Worm (Caenorhabditis elegans) whole organism, L4 larva: ENCODE data around the gene K01D12.5.

Experiments
- dpl-1 ChIP-seq: fragments of 150-350 bp; optimal IDR thresholded peaks from 2 replicates; lab custom pipeline; 2014; ENCODE audit warnings: missing biosample characterization, missing genetic modification reagents, missing genetic modification characterization
- lin-13 ChIP-seq: fragments of 150-350 bp; optimal IDR thresholded peaks from 2 replicates; lab custom pipeline; 2014; ENCODE audit warnings: missing biosample characterization, missing genetic modification reagents, missing genetic modification characterization
- madf-5 ChIP-seq, 2 experiments: fragments of 200-800 bp; sonication (Bioruptor generic); IDR thresholded peaks; 2 replicates each; pipeline ENCODE4 v1.3.6; 2022; ENCODE audit warnings: missing compliant biosample characterization in 2 of 2, missing genetic modification characterization in 2 of 2
- mdl-1 ChIP-seq, 2 experiments: fragments of 150-350 bp in 1 of 2; sonication (generic microtip) in 1 of 2; optimal IDR thresholded peaks; 2 replicates each; lab custom pipeline; 2014 to 2017; ENCODE audit warnings: missing biosample characterization in 2 of 2, missing genetic modification characterization in 2 of 2
- nhr-11 ChIP-seq: fragments of 150-350 bp; optimal IDR thresholded peaks from 2 replicates; lab custom pipeline; 2014; ENCODE audit warnings: missing biosample characterization, missing genetic modification characterization
- skn-1 ChIP-seq: fragments of 150-350 bp; optimal IDR thresholded peaks from 2 replicates; lab custom pipeline; 2014; ENCODE audit warnings: missing biosample characterization, missing genetic modification characterization
- unc-62 ChIP-seq, 3 experiments: fragments of 150-350 bp in 1 of 3; sonication (generic microtip); optimal IDR thresholded peaks in 2 of 3; peaks in 1 of 3; 1 replicate in 1 of 3; 2 replicates in 2 of 3; lab custom pipeline; 2014 to 2017; ENCODE audit warnings: missing biosample characterization in 3 of 3, missing genetic modification characterization in 3 of 3, missing genetic modification reagents in 3 of 3, missing genotype in 1 of 3

DNA sequence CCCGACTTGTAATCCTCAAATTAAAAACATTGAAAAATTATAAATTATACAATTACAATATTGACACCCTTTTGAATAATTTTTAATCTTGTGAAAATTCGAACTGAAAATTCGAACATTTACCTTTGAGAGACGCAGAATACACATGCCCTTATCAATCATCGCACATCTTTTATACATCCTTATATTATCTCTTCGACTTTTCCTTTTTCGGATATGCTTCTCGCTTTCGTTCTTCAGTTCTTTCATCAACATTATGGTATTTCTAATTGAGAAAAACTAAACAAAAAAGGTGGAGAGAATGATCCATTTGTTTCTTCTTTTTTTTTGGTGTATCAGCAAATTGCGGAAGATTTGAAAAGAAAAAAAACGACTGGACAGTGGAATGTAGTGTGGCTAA, 48.3 kb upstream of the K01D12.5 start:
- TF ChIP-seq dpl-1 (no peak), nhr-11 (tag; lab: Kevin White, UChicago) (no peak), madf-5 (GFP tag; IDR thresholded peaks at IDR 0.05; lab: Robert Waterston, UW) (no peak), unc-62 (GFP tag; optimal IDR thresholded peaks at IDR 0.05 in 1 of 2; lab: Kevin White, UChicago) (no peak), unc-62 (tag; optimal IDR thresholded peaks at IDR 0.05; lab: Kevin White, UChicago) (no peak), lin-13 (GFP tag; lab: Kevin White, UChicago) (no peak), mdl-1 (tag; optimal IDR thresholded peaks at IDR 0.05; lab: Kevin White, UChicago) (no peak), skn-1 (tag; lab: Kevin White, UChicago) (no peak)
